Worm (Caenorhabditis elegans) whole organism, L4 larva: ENCODE results near the gene pph-1.

Experiments
- F26F4.8 ChIP-seq: fragments of 200-800 bp; sonication (Bioruptor generic); conservative IDR thresholded peaks from 2 replicates; pipeline ENCODE4 v1.3.6; 2022; ENCODE audit warnings: missing genetic modification characterization, missing compliant biosample characterization
- T26A8.4 ChIP-seq: fragments of 200-800 bp; sonication (Bioruptor generic); IDR thresholded peaks from 2 replicates; pipeline ENCODE4 v1.3.6; 2022; ENCODE audit warnings: missing genetic modification characterization, missing compliant biosample characterization
- Y105C5A.15 ChIP-seq: fragments of 200-800 bp; sonication (Bioruptor generic); IDR thresholded peaks from 2 replicates; pipeline ENCODE4 v1.3.6; 2022; ENCODE audit warnings: missing genetic modification characterization, missing compliant biosample characterization
- Y75B8A.6 ChIP-seq: fragments of 200-800 bp; sonication (Bioruptor generic); IDR thresholded peaks from 2 replicates; pipeline ENCODE4 v1.3.6; 2022; ENCODE audit warnings: missing genetic modification reagents, missing genetic modification characterization, missing compliant biosample characterization
- aha-1 ChIP-seq: fragments of 150-350 bp; peaks from one replicate; lab custom pipeline; 2014; ENCODE audit warnings: missing biosample characterization, missing genetic modification characterization
- ama-1 ChIP-seq: fragments of 150-350 bp; optimal IDR thresholded peaks from 2 replicates; lab custom pipeline; 2014; ENCODE audit warnings: inconsistent platforms, mixed read lengths
- attf-4 ChIP-seq: sonication (generic microtip); optimal IDR thresholded peaks from 3 replicates; lab custom pipeline; 2017; ENCODE audit warnings: missing biosample characterization, missing genetic modification characterization
- ceh-44 ChIP-seq: fragments of 200-800 bp; sonication (Bioruptor generic); IDR thresholded peaks from 2 replicates; pipeline ENCODE4 v1.3.6; 2022; ENCODE audit warnings: missing genetic modification reagents, missing genetic modification characterization, missing compliant biosample characterization
- ceh-62 ChIP-seq: sonication (generic microtip); optimal IDR thresholded peaks from 2 replicates; lab custom pipeline; 2017; ENCODE audit warnings: missing biosample characterization, missing genetic modification characterization
- ctbp-1 ChIP-seq: fragments of 200-800 bp; sonication (Bioruptor generic); IDR thresholded peaks from 2 replicates; pipeline ENCODE4 v1.3.6; 2022; ENCODE audit warnings: missing genetic modification reagents, missing genetic modification characterization, missing compliant biosample characterization
- daf-16 ChIP-seq, 3 experiments: sonication (generic microtip); optimal IDR thresholded peaks; 2 replicates each; lab custom pipeline; 2016 to 2017; ENCODE audit warnings: missing genetic modification characterization in 3 of 3, missing genetic modification reagents in 3 of 3, mild to moderate bottlenecking in 2 of 3, missing compliant biosample characterization in 2 of 3, missing biosample characterization in 1 of 3, moderate library complexity in 1 of 3
- daf-19 ChIP-seq: fragments of 200-800 bp; sonication (Bioruptor generic); conservative IDR thresholded peaks from 2 replicates; pipeline ENCODE4 v1.3.6; 2022; ENCODE audit warnings: missing genetic modification characterization, missing compliant biosample characterization
- egl-27 ChIP-seq: sonication (generic microtip); optimal IDR thresholded peaks from 3 replicates; lab custom pipeline; 2017; ENCODE audit warnings: missing biosample characterization, missing genetic modification reagents, missing genetic modification characterization
- fkh-10 ChIP-seq: fragments of 150-350 bp; optimal IDR thresholded peaks from 2 replicates; lab custom pipeline; 2014; ENCODE audit warnings: missing biosample characterization, missing genetic modification reagents, missing genetic modification characterization
- fos-1 ChIP-seq: fragments of 150-350 bp; optimal IDR thresholded peaks from 2 replicates; lab custom pipeline; 2014; ENCODE audit warnings: missing biosample characterization, missing genetic modification characterization
- hlh-30 ChIP-seq: sonication (generic microtip); optimal IDR thresholded peaks from 2 replicates; lab custom pipeline; 2017; ENCODE audit warnings: antibody characterized with exemption, mild to moderate bottlenecking, missing genetic modification characterization, missing compliant biosample characterization; ENCODE audit not compliant: insufficient read depth
- hmg-1.1 ChIP-seq: fragments of 200-800 bp; sonication (Bioruptor generic); IDR thresholded peaks from 2 replicates; pipeline ENCODE4 v1.3.6; 2022; ENCODE audit warnings: missing genetic modification reagents, missing genetic modification characterization, missing compliant biosample characterization
- lim-7 ChIP-seq: fragments of 200-800 bp; sonication (Bioruptor generic); IDR thresholded peaks from 2 replicates; pipeline ENCODE4 v1.3.6; 2022; ENCODE audit warnings: missing genetic modification characterization, missing compliant biosample characterization
- lin-1 ChIP-seq: fragments of 200-800 bp; sonication (Bioruptor generic); IDR thresholded peaks from 2 replicates; pipeline ENCODE4 v1.3.6; 2022; ENCODE audit warnings: missing genetic modification reagents, missing genetic modification characterization, missing compliant biosample characterization
- lin-15B ChIP-seq: fragments of 150-350 bp; sonication (generic microtip); optimal IDR thresholded peaks from 3 replicates; lab custom pipeline; 2014; ENCODE audit warnings: missing biosample characterization, missing genetic modification characterization
- lir-3 ChIP-seq: sonication (generic microtip); optimal IDR thresholded peaks from 2 replicates; lab custom pipeline; 2016; ENCODE audit warnings: mild to moderate bottlenecking, missing genetic modification characterization, missing compliant biosample characterization
- lsy-2 ChIP-seq, 2 experiments: fragments of 150-350 bp in 1 of 2; sonication (generic microtip) in 1 of 2; optimal IDR thresholded peaks; 2 replicates each; lab custom pipeline; 2014 to 2017; ENCODE audit warnings: missing biosample characterization in 2 of 2, missing genetic modification characterization in 2 of 2
- mdl-1 ChIP-seq, 2 experiments: fragments of 150-350 bp in 1 of 2; sonication (generic microtip) in 1 of 2; optimal IDR thresholded peaks; 2 replicates each; lab custom pipeline; 2014 to 2017; ENCODE audit warnings: missing biosample characterization in 2 of 2, missing genetic modification characterization in 2 of 2
- mdt-29 ChIP-seq: fragments of 200-800 bp; sonication (Bioruptor generic); IDR thresholded peaks from 2 replicates; pipeline ENCODE4 v1.3.6; 2022; ENCODE audit warnings: missing genetic modification reagents, missing genetic modification characterization, missing compliant biosample characterization
- mep-1 ChIP-seq: fragments of 150-350 bp; sonication (generic microtip); optimal IDR thresholded peaks from 3 replicates; lab custom pipeline; 2014; ENCODE audit warnings: missing biosample characterization, missing genetic modification characterization
- mes-2 ChIP-seq: sonication (generic microtip); optimal IDR thresholded peaks from 2 replicates; lab custom pipeline; 2016; ENCODE audit warnings: missing genotype, mild to moderate bottlenecking, missing genetic modification characterization, missing compliant biosample characterization; ENCODE audit not compliant: poor library complexity, severe bottlenecking
- nhr-11 ChIP-seq: fragments of 150-350 bp; optimal IDR thresholded peaks from 2 replicates; lab custom pipeline; 2014; ENCODE audit warnings: missing biosample characterization, missing genetic modification characterization
- nhr-237 ChIP-seq: sonication (generic microtip); optimal IDR thresholded peaks from 2 replicates; lab custom pipeline; 2017; ENCODE audit warnings: missing biosample characterization, missing genetic modification characterization
- nhr-41 ChIP-seq: fragments of 200-800 bp; sonication (Bioruptor generic); IDR thresholded peaks from 2 replicates; pipeline ENCODE4 v1.3.6; 2022; ENCODE audit warnings: missing genetic modification reagents, missing genetic modification characterization, missing compliant biosample characterization
- nhr-77 ChIP-seq: fragments of 150-350 bp; optimal IDR thresholded peaks from 2 replicates; lab custom pipeline; 2014; ENCODE audit warnings: missing biosample characterization, missing genetic modification characterization
- pqm-1 ChIP-seq: sonication (generic microtip); optimal IDR thresholded peaks from 2 replicates; lab custom pipeline; 2017; ENCODE audit warnings: missing biosample characterization, missing genetic modification characterization
- rbr-2 ChIP-seq: sonication (generic microtip); optimal IDR thresholded peaks from 2 replicates; lab custom pipeline; 2016; ENCODE audit warnings: missing genotype, missing genetic modification characterization, missing compliant biosample characterization
- saeg-2 ChIP-seq: fragments of 200-800 bp; sonication (Bioruptor generic); IDR thresholded peaks from 2 replicates; pipeline ENCODE4 v1.3.6; 2022; ENCODE audit warnings: missing genetic modification reagents, missing genetic modification characterization, missing compliant biosample characterization
- sdz-12 ChIP-seq: fragments of 200-800 bp; sonication (Bioruptor generic); optimal IDR thresholded peaks from 2 replicates; lab custom pipeline; 2018; ENCODE audit warnings: mild to moderate bottlenecking, missing genetic modification characterization, missing compliant biosample characterization
- snpc-1.2 ChIP-seq: fragments of 200-800 bp; sonication (Bioruptor generic); IDR thresholded peaks from 2 replicates; pipeline ENCODE4 v1.3.6; 2022; ENCODE audit warnings: missing genetic modification reagents, missing genetic modification characterization, missing compliant biosample characterization
- unc-62 ChIP-seq, 3 experiments: fragments of 150-350 bp in 1 of 3; sonication (generic microtip); optimal IDR thresholded peaks in 2 of 3; peaks in 1 of 3; 1 replicate in 1 of 3; 2 replicates in 2 of 3; lab custom pipeline; 2014 to 2017; ENCODE audit warnings: missing biosample characterization in 3 of 3, missing genetic modification characterization in 3 of 3, missing genetic modification reagents in 3 of 3, missing genotype in 1 of 3
- vab-7 ChIP-seq: fragments of 200-800 bp; sonication (Bioruptor generic); IDR thresholded peaks from 2 replicates; pipeline ENCODE4 v1.3.6; 2022; ENCODE audit warnings: missing genetic modification reagents, missing genetic modification characterization, missing compliant biosample characterization
- zag-1 ChIP-seq: fragments of 150-350 bp; optimal IDR thresholded peaks from 2 replicates; lab custom pipeline; 2014; ENCODE audit warnings: missing biosample characterization, missing genetic modification characterization
- zfp-2 ChIP-seq: sonication (generic microtip); optimal IDR thresholded peaks from 2 replicates; lab custom pipeline; 2016; ENCODE audit warnings: mild to moderate bottlenecking, missing genetic modification characterization, missing compliant biosample characterization
- zip-11 ChIP-seq: fragments of 200-800 bp; sonication (Bioruptor generic); IDR thresholded peaks from 2 replicates; pipeline ENCODE4 v1.3.6; 2022; ENCODE audit warnings: missing genetic modification characterization, missing compliant biosample characterization

pph-1 gene

ce11 chrV:10677459-10677858, 24.9 kb upstream of the pph-1 start:
- TF ChIP-seq mdl-1 (tag; optimal IDR thresholded peaks at IDR 0.05; lab: Kevin White, UChicago) (peak in 1 of 2 experiments; percentile 27), unc-62 (GFP tag; optimal IDR thresholded peaks at IDR 0.05 in 1 of 2; lab: Kevin White, UChicago) (peak in 1 of 2 experiments; percentile 83), unc-62 (tag; optimal IDR thresholded peaks at IDR 0.05; lab: Kevin White, UChicago) (no peak), fkh-10 (GFP tag; lab: Kevin White, UChicago) (peak; percentile 46), mdt-29 (GFP tag; lab: Robert Waterston, UW) (no peak), rbr-2 (tag; lab: Kevin White, UChicago) (peak; percentile 46), hlh-30 (tag; lab: Kevin White, UChicago) (peak; percentile 12), lim-7 (GFP tag; lab: Robert Waterston, UW) (no peak), hmg-1.1 (GFP tag; lab: Robert Waterston, UW) (peak; percentile 67), lin-15B (tag; lab: Kevin White, UChicago) (no peak), ama-1 (lab: Kevin White, UChicago) (no peak), Y75B8A.6 (GFP tag; lab: Robert Waterston, UW) (no peak), nhr-237 (no peak), nhr-11 (tag; lab: Kevin White, UChicago) (peak; percentile 18), mep-1 (tag; lab: Kevin White, UChicago) (no peak), ctbp-1 (GFP tag; lab: Robert Waterston, UW) (0 out of 2 replicates have a peak, but pooled peaks have one; percentile 22), nhr-41 (GFP tag; lab: Robert Waterston, UW) (no peak), sdz-12 (no peak), lsy-2 (tag; optimal IDR thresholded peaks at IDR 0.05; lab: Kevin White, UChicago) (peak in 1 of 2 experiments; percentile 21), F26F4.8 (GFP tag; lab: Robert Waterston, UW) (no peak)

ce11 chrV:10679080-10679479, 23.3 kb upstream of the pph-1 start:
- TF ChIP-seq hmg-1.1 (GFP tag; lab: Robert Waterston, UW): no peak
- TF ChIP-seq lsy-2 (tag; optimal IDR thresholded peaks at IDR 0.05; lab: Kevin White, UChicago): peak in 1 of 2 experiments; percentile 8
- TF ChIP-seq, all 104 proteins: peak for 1

- TF ChIP-seq mes-2 (tag; lab: Kevin White, UChicago): peak; percentile 24
- no peak for TF ChIP-seq Y105C5A.15 (GFP tag; lab: Robert Waterston, UW)
- TF ChIP-seq aha-1: peak; percentile 65
- peak in 1 of 2 experiments; percentile 77 for TF ChIP-seq lsy-2 (tag; optimal IDR thresholded peaks at IDR 0.05; lab: Kevin White, UChicago)
- TF ChIP-seq zfp-2 (tag; lab: Kevin White, UChicago): no peak
- no peak for TF ChIP-seq nhr-77 (tag; lab: Kevin White, UChicago)
- TF ChIP-seq snpc-1.2 (GFP tag; lab: Robert Waterston, UW): no peak
- peak; percentile 43 for TF ChIP-seq fkh-10 (GFP tag; lab: Kevin White, UChicago)
- no peak for TF ChIP-seq T26A8.4 (GFP tag; lab: Robert Waterston, UW)
These were observed 22.3 kb upstream of the pph-1 start for ce11 chrV:10679990-10680602.

- TF ChIP-seq lin-1 (GFP tag; lab: Robert Waterston, UW): peak; percentile 23; the same call in 1 of the 2 replicates
- TF ChIP-seq fos-1 (tag; lab: Kevin White, UChicago): no peak
- peak; percentile 27 for TF ChIP-seq rbr-2 (tag; lab: Kevin White, UChicago)
- no peak for TF ChIP-seq lin-15B (tag; lab: Kevin White, UChicago)
- TF ChIP-seq daf-19 (GFP tag; lab: Robert Waterston, UW): no peak
- peak; percentile 1 for TF ChIP-seq attf-4 (tag; lab: Kevin White, UChicago)
- TF ChIP-seq zag-1 (tag; lab: Kevin White, UChicago): no peak
- no peak for TF ChIP-seq zip-11 (GFP tag; lab: Robert Waterston, UW)
- no peak for TF ChIP-seq mdt-29 (GFP tag; lab: Robert Waterston, UW)
- TF ChIP-seq saeg-2: no peak
- TF ChIP-seq unc-62 (GFP tag; optimal IDR thresholded peaks at IDR 0.05 in 1 of 2; lab: Kevin White, UChicago): peak in 1 of 2 experiments; percentile 56
- no peak for TF ChIP-seq unc-62 (tag; optimal IDR thresholded peaks at IDR 0.05; lab: Kevin White, UChicago)
- no peak for TF ChIP-seq ceh-44
- TF ChIP-seq lir-3 (tag; lab: Kevin White, UChicago): no peak
- TF ChIP-seq pqm-1 (tag; lab: Kevin White, UChicago): peak; percentile 47
- peak in 1 of 2 experiments; percentile 73 for TF ChIP-seq daf-16 (GFP tag; optimal IDR thresholded peaks at IDR 0.05; lab: Kevin White, UChicago)
- TF ChIP-seq daf-16 (tag; optimal IDR thresholded peaks at IDR 0.05; lab: Kevin White, UChicago): peak; percentile 67
- peak; percentile 24 for TF ChIP-seq hlh-30 (tag; lab: Kevin White, UChicago)
- TF ChIP-seq egl-27 (tag; lab: Kevin White, UChicago): no peak
- TF ChIP-seq vab-7 (GFP tag; lab: Robert Waterston, UW): no peak
- no peak for TF ChIP-seq ceh-62 (tag; lab: Kevin White, UChicago)
- TF ChIP-seq lsy-2 (tag; optimal IDR thresholded peaks at IDR 0.05; lab: Kevin White, UChicago): peak in 1 of 2 experiments; percentile 6
These were observed 21.0 kb upstream of the pph-1 start for ce11 chrV:10681117-10681959.
